Worm (Caenorhabditis elegans) whole organism, young adult: ENCODE data around the gene ephx-1.
A peak's percentile ranks its signal among the peaks of the same experiment; 100 is the strongest.

Experiments used
- B0261.1 ChIP-seq: sonication (generic microtip); optimal IDR thresholded peaks from 2 replicates; lab custom pipeline; 2016; ENCODE audit warnings: mild to moderate bottlenecking, missing genetic modification characterization, moderate library complexity, missing compliant biosample characterization
- C06A6.2 ChIP-seq: fragments of 200-800 bp; sonication (Bioruptor generic); conservative IDR thresholded peaks from 2 replicates; pipeline ENCODE4 v1.3.6; 2022; ENCODE audit warnings: missing genetic modification characterization, missing compliant biosample characterization
- F49E8.2 ChIP-seq: sonication (generic microtip); optimal IDR thresholded peaks from 3 replicates; lab custom pipeline; 2017; ENCODE audit warnings: missing genetic modification characterization, mild to moderate bottlenecking, missing compliant biosample characterization, antibody characterized with exemption, moderate library complexity; ENCODE audit not compliant: insufficient read depth
- F52B5.7 ChIP-seq: sonication (generic microtip); optimal IDR thresholded peaks from 2 replicates; lab custom pipeline; 2016; ENCODE audit warnings: mild to moderate bottlenecking, missing genetic modification characterization, missing compliant biosample characterization
- F57A8.1 ChIP-seq: fragments of 200-800 bp; sonication (Bioruptor generic); optimal IDR thresholded peaks from 2 replicates; lab custom pipeline; 2018; ENCODE audit warnings: mild to moderate bottlenecking, missing genetic modification characterization, moderate library complexity, missing compliant biosample characterization
- Y95B8A.8 ChIP-seq: fragments of 200-800 bp; sonication (Bioruptor generic); IDR thresholded peaks from 2 replicates; pipeline ENCODE4 v1.3.6; 2022; ENCODE audit warnings: missing genetic modification reagents, missing genetic modification characterization, missing compliant biosample characterization
- ZK185.1 ChIP-seq: sonication (generic microtip); optimal IDR thresholded peaks from 2 replicates; lab custom pipeline; 2016; ENCODE audit warnings: mild to moderate bottlenecking, missing genetic modification characterization, missing compliant biosample characterization; ENCODE audit not compliant: poor library complexity, severe bottlenecking
- akir-1 ChIP-seq: fragments of 200-800 bp; sonication (Bioruptor generic); optimal IDR thresholded peaks from 2 replicates; lab custom pipeline; 2018; ENCODE audit warnings: mild to moderate bottlenecking, missing genetic modification characterization, moderate library complexity, missing compliant biosample characterization
- attf-3 ChIP-seq: fragments of 200-800 bp; sonication (Bioruptor generic); conservative IDR thresholded peaks from 2 replicates; pipeline ENCODE4 v1.3.6; 2022; ENCODE audit warnings: missing genetic modification reagents, missing genetic modification characterization, missing compliant biosample characterization
- ceh-100 ChIP-seq: fragments of 200-800 bp; sonication (Bioruptor generic); IDR thresholded peaks from 2 replicates; pipeline ENCODE4 v1.3.6; 2022; ENCODE audit warnings: missing genetic modification reagents, missing genetic modification characterization, missing compliant biosample characterization
- ceh-40 ChIP-seq: fragments of 200-800 bp; sonication (Bioruptor generic); IDR thresholded peaks from 2 replicates; pipeline ENCODE4 v1.3.6; 2022; ENCODE audit warnings: missing genetic modification characterization, missing compliant biosample characterization
- egl-18 ChIP-seq: fragments of 200-800 bp; sonication (Bioruptor generic); IDR thresholded peaks from 2 replicates; pipeline ENCODE4 v1.3.6; 2022; ENCODE audit warnings: missing genetic modification reagents, missing genetic modification characterization, missing compliant biosample characterization
- egl-44 ChIP-seq: fragments of 200-800 bp; sonication (Bioruptor generic); IDR thresholded peaks from 2 replicates; pipeline ENCODE4 v1.3.6; 2022; ENCODE audit warnings: missing genetic modification reagents, missing genetic modification characterization, missing compliant biosample characterization
- egrh-3 ChIP-seq: fragments of 200-800 bp; sonication (Bioruptor generic); IDR thresholded peaks from 2 replicates; pipeline ENCODE4 v1.3.6; 2022; ENCODE audit warnings: missing genetic modification reagents, missing genetic modification characterization, missing compliant biosample characterization
- let-526 ChIP-seq: fragments of 200-800 bp; sonication (Bioruptor generic); IDR thresholded peaks from 2 replicates; pipeline ENCODE4 v1.3.6; 2022; ENCODE audit warnings: missing genetic modification reagents, missing genetic modification characterization, missing compliant biosample characterization
- lsy-27 ChIP-seq: sonication (generic microtip); optimal IDR thresholded peaks from 2 replicates; lab custom pipeline; 2017; ENCODE audit warnings: missing genetic modification characterization, mild to moderate bottlenecking, missing compliant biosample characterization, antibody characterized with exemption, missing genotype, borderline replicate concordance; ENCODE audit not compliant: insufficient read depth
- mes-4 ChIP-seq: sonication (generic microtip); optimal IDR thresholded peaks from 2 replicates; lab custom pipeline; 2016; ENCODE audit warnings: missing genotype, missing genetic modification characterization, missing compliant biosample characterization
- nhr-120 ChIP-seq: fragments of 200-800 bp; sonication (Bioruptor generic); IDR thresholded peaks from 2 replicates; pipeline ENCODE4 v1.3.6; 2022; ENCODE audit warnings: missing genetic modification characterization, missing compliant biosample characterization
- nhr-80 ChIP-seq: sonication (generic microtip); optimal IDR thresholded peaks from 2 replicates; lab custom pipeline; 2016; ENCODE audit warnings: missing genetic modification characterization, missing compliant biosample characterization
- snpc-1.1 ChIP-seq: sonication (generic microtip); optimal IDR thresholded peaks from 2 replicates; lab custom pipeline; 2017; ENCODE audit warnings: missing genetic modification characterization, mild to moderate bottlenecking, missing compliant biosample characterization, antibody characterized with exemption, moderate library complexity, missing genotype, missing genetic modification reagents; ENCODE audit not compliant: insufficient read depth
- snpc-3.4 ChIP-seq: sonication (generic microtip); optimal IDR thresholded peaks from 2 replicates; lab custom pipeline; 2017; ENCODE audit warnings: missing genetic modification characterization, mild to moderate bottlenecking, missing compliant biosample characterization, antibody characterized with exemption, moderate library complexity, missing genotype, missing genetic modification reagents
- tbx-9 ChIP-seq: sonication (generic microtip); optimal IDR thresholded peaks from 2 replicates; lab custom pipeline; 2016; ENCODE audit warnings: borderline replicate concordance, missing genetic modification characterization, inconsistent platforms, missing compliant biosample characterization
- tlf-1 ChIP-seq: fragments of 200-800 bp; sonication (Bioruptor generic); optimal IDR thresholded peaks from 2 replicates; lab custom pipeline; 2018; ENCODE audit warnings: mild to moderate bottlenecking, missing genetic modification characterization, missing compliant biosample characterization
- zfh-2 ChIP-seq: fragments of 200-800 bp; sonication (Bioruptor generic); conservative IDR thresholded peaks from 2 replicates; pipeline ENCODE4 v1.3.6; 2022; ENCODE audit warnings: missing genetic modification reagents, missing genetic modification characterization, missing compliant biosample characterization

The ephx-1 gene

DNA sequence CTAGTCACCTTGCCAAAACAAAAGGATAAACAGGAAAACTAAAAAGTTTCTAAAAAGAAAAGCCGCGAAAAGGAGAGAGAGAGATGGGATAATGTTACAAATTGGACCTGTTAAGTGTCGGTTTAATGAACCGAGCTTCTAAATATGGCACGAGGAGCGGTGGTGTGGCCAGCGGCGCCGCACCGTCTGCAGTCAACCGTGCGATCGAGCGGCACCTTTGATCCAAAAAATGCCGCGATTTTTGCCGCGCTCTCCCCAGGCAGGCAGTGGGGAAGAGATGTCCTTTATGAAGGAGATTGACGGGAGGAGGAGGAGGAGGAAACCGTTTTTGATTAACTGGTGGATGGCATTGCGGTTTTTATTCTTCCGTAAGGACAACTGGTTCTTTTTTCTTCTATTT lies 24.3 kb upstream of the ephx-1 start:
- no peak for TF ChIP-seq tlf-1
- no peak for TF ChIP-seq lsy-27 (tag; lab: Kevin White, UChicago)
- no peak for TF ChIP-seq F52B5.7
- TF ChIP-seq snpc-1.1 = no peak
- no peak for TF ChIP-seq snpc-3.4 (tag; lab: Kevin White, UChicago)
- TF ChIP-seq zfh-2 (GFP tag; lab: Robert Waterston, UW) = peak; percentile 55; the same call in 1 of the 2 replicates
- TF ChIP-seq F57A8.1 (GFP tag; lab: Kevin White, UChicago) = no peak
- peak; percentile 15; the same call in 1 of the 2 replicates for TF ChIP-seq egrh-3 (GFP tag; lab: Robert Waterston, UW)
- TF ChIP-seq mes-4 (tag; lab: Kevin White, UChicago) = no peak
- TF ChIP-seq ceh-40 (GFP tag; lab: Robert Waterston, UW) = no peak
- TF ChIP-seq, all 124 proteins: peak for 2

DNA sequence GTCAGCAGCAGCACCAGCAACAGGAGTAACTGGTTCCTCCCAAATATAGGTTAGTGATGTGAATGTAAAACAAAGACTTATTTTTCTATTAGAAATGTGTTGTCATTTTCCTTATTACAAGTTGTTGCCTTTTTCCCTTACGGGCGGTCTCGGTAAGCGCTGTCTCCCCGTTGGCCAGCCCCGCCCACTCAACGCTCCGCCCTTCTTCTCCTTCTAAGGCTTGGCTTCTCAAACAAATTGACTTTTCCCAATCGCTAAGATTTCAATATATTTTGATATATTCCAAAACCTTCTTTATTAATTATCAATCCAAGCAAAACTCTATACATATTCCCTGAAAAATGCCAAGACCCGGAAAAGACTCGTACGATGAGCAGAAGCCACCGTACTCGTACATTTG lies 22.4 kb upstream of the ephx-1 start, which contains the start of gene lin-31:
TSS of gene lin-31 (plus strand) at position 237 of the 400 bp plus-strand sequence.
- TF ChIP-seq egl-18 (GFP tag; lab: Robert Waterston, UW) = no peak
- 0 out of 2 replicates have a peak, but pooled peaks have one; percentile 7 for TF ChIP-seq zfh-2 (GFP tag; lab: Robert Waterston, UW)
- TF ChIP-seq, all 124 proteins: peak for 1

DNA sequence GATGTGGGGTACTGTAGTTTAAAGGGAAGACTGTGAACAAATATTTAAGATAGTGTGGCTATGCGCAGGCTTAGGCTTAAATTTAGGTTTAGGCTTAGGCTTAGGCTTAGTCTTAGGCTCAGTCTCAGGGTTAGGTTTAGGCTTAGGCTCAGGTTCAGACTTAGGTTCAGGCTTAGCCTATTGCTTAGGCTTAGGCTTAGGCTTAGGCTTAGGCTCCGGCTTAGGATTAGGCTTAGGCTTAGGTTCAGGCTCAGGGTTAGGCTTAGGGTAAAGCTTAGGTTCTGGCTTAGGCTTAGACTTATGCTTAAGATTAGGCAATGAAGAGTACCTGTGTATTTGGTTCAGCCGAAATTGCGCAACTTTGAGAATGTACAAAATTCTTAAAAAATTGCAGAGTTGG lies 20.5 kb upstream of the ephx-1 start:
- no peak for TF ChIP-seq F49E8.2 (tag; lab: Kevin White, UChicago)

DNA sequence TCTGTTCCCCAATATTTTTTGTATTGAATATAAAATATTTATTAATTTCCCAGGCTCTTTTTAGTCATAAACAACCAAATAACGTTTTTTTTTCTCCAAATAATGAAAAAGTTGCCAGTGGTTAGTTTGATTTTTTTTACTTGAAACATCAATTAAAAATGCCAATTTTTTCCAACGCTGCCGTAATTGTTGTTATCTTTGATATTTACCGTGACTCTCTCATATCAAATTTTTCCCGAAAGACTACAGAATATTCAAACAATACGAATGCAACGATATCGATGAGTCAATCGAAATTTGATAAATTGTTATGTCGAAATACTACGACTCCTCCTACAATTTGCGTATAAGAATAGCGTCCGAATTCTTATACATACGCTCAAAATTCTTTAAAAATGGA lies 17.8 kb upstream of the ephx-1 start, which contains the start of gene K10G6.5:
TSS of gene K10G6.5 (plus strand) at position 345 of the 400 bp plus-strand sequence.
- TF ChIP-seq tbx-9 (tag; lab: Kevin White, UChicago) (no peak), nhr-80 (tag; lab: Kevin White, UChicago) (peak; percentile 39)

DNA sequence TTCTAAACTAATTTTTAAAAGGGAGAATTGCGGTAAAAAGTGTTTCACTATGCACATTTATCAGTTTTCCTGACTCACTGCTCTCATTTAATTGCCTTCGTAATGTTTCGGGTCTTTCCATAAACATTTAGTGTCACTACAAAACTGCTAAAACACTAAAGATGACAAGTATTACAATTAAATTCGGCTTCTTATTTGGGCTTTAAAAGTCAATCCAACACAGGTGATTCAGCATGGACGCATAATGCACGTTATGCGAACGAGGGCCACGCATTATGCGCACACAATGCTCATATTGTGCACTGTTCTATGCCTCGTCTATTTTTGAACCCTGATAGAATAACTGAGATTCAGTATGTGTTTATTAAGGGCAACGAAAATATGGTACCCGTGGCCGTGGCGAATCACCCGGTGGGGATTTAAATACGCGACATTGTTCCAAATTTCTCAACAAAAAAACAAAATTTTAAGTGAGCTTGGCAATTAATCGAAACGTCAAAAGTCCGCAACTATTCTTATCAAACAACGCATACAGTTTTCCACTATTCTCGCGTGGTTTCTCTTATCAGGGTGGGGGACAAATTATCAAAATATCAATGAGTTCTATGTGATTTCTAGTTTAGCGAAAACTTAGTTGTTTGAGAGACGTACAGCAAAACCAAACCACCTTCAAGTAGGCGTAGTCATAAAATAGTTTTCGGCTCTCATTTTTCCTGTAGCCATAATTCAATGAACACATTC lies 14.9 kb upstream of the ephx-1 start, which contains the start of gene Y14H12A.2:
TSS of gene Y14H12A.2 (minus strand) at position 51 of the 741 bp plus-strand sequence.
- peak; percentile 80 for TF ChIP-seq nhr-80 (tag; lab: Kevin White, UChicago)
- no peak for TF ChIP-seq nhr-120 (GFP tag; lab: Robert Waterston, UW)
- TF ChIP-seq egl-44 (GFP tag; lab: Robert Waterston, UW) = no peak
- no peak for TF ChIP-seq attf-3 (GFP tag; lab: Robert Waterston, UW)
- TF ChIP-seq ceh-100 (GFP tag; lab: Robert Waterston, UW) = no peak
- no peak for TF ChIP-seq C06A6.2 (GFP tag; lab: Robert Waterston, UW)

DNA sequence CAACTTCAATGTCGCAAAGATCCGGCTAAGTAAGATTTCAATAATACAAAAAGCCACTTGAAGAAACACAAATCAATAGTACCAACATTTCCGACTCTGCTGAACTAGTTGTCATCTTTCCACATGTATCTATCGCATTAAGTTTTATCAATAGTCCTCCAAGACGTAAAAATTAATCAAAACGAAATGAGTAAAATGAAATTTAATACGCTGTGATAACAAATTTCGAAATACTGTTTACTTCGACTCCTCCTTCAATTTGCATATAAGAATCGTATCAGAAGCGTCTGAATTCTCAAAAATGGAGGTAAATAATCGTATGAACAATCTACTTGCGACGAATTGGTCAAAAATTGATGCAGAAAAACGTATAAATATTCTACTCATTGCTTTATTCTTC lies 14.0 kb upstream of the ephx-1 start:
- TF ChIP-seq tlf-1 (no peak), Y95B8A.8 (GFP tag; lab: Robert Waterston, UW) (no peak), B0261.1 (tag; lab: Kevin White, UChicago) (no peak), akir-1 (GFP tag; lab: Kevin White, UChicago) (no peak), let-526 (no peak)

DNA sequence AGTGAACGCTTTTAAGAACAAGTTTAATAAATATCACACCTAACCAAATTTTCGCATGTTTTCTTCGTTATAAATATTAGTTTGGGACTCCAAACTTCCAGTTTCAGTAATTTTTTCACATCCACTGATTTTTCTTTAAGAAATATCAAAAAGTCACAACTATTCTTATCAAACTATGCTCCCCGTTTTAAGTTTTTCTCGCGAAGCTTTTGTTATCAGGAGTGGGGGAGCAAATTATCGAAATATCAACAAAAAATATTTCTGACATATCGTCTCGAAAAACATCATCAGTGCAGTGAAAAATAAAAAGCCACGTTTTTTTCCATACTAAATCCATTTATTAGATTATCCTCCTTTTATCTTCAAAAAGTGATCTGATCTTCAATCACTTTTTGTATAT lies 12.7 kb upstream of the ephx-1 start:
- TF ChIP-seq nhr-80 (tag; lab: Kevin White, UChicago) = peak; percentile 40
- TF ChIP-seq ZK185.1 (tag; lab: Kevin White, UChicago) = no peak
